Worm (Caenorhabditis elegans): ENCODE results near the gene M57.1.

Gene M57.1

DNA sequence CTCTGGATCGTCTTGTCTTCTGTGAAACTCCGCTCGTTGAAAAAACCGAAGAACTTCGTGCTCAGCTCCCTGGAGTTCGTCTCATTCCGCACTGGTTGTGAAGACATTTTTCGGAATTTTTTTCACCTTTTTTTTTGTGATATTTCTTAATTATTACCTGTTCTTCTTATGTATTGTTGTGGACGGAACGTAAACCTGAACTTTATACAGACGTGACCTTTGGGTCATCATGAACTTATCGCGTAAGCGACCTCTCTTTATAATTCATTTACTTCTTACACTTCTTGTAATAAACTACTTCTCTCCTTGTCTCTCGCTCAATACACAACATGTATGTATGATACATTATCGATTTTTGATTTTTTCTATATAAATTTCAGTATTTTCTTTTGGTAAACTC lies at the start of gene M57.1:
Gene M57.1, plus strand, starts transcription at position 301 of the 400 bp plus-strand sequence.
- no peak for TF ChIP-seq lin-11 (tag; optimal IDR thresholded peaks at IDR 0.05)
- TF ChIP-seq ceh-82 (tag; optimal IDR thresholded peaks at IDR 0.05) = no peak
- no peak for TF ChIP-seq mdl-1 (tag; optimal IDR thresholded peaks at IDR 0.05)
- TF ChIP-seq nhr-10 (tag; optimal IDR thresholded peaks at IDR 0.05) = no peak
- no peak for TF ChIP-seq nhr-12 (tag; optimal IDR thresholded peaks at IDR 0.05)
- no peak for TF ChIP-seq skn-1 (tag; optimal IDR thresholded peaks at IDR 0.05)

DNA sequence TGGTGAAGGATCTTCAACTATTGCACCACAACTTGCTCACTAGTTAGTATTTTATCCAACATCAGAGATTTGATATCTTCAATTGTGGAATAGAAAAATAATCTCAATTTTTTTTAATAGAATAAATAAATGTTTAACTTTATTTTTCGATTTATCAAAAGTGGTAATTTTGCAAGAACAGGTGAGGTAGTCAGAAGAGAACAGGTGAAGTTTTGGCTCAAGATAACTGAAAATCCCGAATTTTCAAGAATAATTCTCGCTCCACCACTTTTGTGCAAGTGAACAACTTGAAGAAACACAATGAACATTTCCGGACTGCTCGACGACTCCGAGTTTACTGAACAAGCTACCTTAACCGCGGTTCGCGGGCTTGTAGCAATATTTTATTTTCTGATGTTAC lies 40.8 kb upstream of the M57.1 start, which contains the start of gene srz-78:
Gene srz-78, plus strand, starts transcription at position 301 of the 400 bp plus-strand sequence.
- TF ChIP-seq nhr-12 (tag; optimal IDR thresholded peaks at IDR 0.05) (no peak), unc-55 (GFP tag; optimal IDR thresholded peaks at IDR 0.05) (no peak), elt-1 (tag; optimal IDR thresholded peaks at IDR 0.05) (no peak), unc-62 (GFP tag; optimal IDR thresholded peaks at IDR 0.05) (no peak), nhr-21 (tag; optimal IDR thresholded peaks at IDR 0.05) (no peak), alr-1 (tag; optimal IDR thresholded peaks at IDR 0.05) (no peak), crh-2 (tag; optimal IDR thresholded peaks at IDR 0.05) (no peak), mab-5 (tag; optimal IDR thresholded peaks at IDR 0.05) (no peak), dmd-4 (tag; optimal IDR thresholded peaks at IDR 0.05) (no peak), sma-3 (GFP tag; optimal IDR thresholded peaks at IDR 0.05) (no peak), aly-2 (tag; optimal IDR thresholded peaks at IDR 0.05) (no peak), sma-9 (GFP tag; optimal IDR thresholded peaks at IDR 0.05) (no peak), sma-9 (tag; optimal IDR thresholded peaks at IDR 0.05) (no peak), mbf-1 (tag; optimal IDR thresholded peaks at IDR 0.05) (no peak)

DNA sequence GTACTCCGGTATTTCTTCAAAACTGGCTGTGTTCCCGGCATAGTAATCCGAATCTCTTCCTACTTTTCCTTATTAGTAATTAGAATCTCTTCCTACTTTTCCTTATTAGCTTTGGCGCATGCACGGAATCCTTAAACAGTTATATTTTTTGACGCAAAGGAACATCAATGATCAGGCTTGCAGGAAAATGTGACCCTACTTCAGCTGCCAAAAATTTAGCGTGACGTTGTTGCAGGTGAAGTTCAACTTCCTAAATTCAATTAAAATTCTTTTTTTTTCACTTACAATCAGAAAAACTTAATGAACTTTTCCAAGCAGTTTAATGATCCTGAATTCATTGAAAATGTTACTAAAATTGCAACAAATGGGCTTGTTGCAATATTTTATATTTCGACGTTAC lies 39.0 kb upstream of the M57.1 start, which contains the start of gene srz-79:
Gene srz-79, plus strand, starts transcription at position 301 of the 400 bp plus-strand sequence.
- TF ChIP-seq C34F6.9 (tag; optimal IDR thresholded peaks at IDR 0.05) = no peak
- no peak for TF ChIP-seq ceh-82 (tag; optimal IDR thresholded peaks at IDR 0.05)
- TF ChIP-seq nhr-11 (tag; optimal IDR thresholded peaks at IDR 0.05) = no peak
- TF ChIP-seq snpc-4 (tag; optimal IDR thresholded peaks at IDR 0.05) = no peak
- TF ChIP-seq ceh-16 (tag; optimal IDR thresholded peaks at IDR 0.05) = no peak
- no peak for TF ChIP-seq crh-2 (tag; optimal IDR thresholded peaks at IDR 0.05)
- no peak for TF ChIP-seq lin-11 (tag; optimal IDR thresholded peaks at IDR 0.05)
- TF ChIP-seq sma-9 (GFP tag; optimal IDR thresholded peaks at IDR 0.05) = no peak
- TF ChIP-seq sma-9 (tag; optimal IDR thresholded peaks at IDR 0.05) = no peak
- no peak for TF ChIP-seq mbf-1 (tag; optimal IDR thresholded peaks at IDR 0.05)
- no peak for TF ChIP-seq nhr-10 (tag; optimal IDR thresholded peaks at IDR 0.05)
- no peak for TF ChIP-seq aly-2 (tag; optimal IDR thresholded peaks at IDR 0.05)
- TF ChIP-seq unc-55 (GFP tag; optimal IDR thresholded peaks at IDR 0.05) = no peak

DNA sequence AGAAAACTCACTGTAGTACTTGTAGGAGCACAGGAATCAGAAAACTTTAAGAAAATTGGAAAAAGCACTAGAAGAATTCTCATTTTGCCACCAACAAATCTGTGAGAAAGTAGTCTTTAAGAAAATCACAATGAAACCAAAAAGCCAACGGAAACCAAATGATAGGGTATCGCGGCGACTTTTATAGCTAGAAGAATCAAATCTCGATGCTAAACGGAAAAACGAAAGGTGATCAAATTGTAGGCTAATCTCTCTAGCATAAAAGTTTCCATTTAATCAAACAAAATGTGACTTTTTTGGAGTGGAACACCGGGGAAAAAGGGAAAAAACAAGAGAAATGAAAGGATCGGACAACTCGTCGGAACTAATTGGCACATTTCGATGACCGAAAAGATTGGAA lies 35.9 kb upstream of the M57.1 start, which contains the start of gene C09G12.17:
Gene C09G12.17, minus strand, starts transcription at position 101 of the 400 bp plus-strand sequence.
- TF ChIP-seq sem-4 (tag; optimal IDR thresholded peaks at IDR 0.05) = no peak

DNA sequence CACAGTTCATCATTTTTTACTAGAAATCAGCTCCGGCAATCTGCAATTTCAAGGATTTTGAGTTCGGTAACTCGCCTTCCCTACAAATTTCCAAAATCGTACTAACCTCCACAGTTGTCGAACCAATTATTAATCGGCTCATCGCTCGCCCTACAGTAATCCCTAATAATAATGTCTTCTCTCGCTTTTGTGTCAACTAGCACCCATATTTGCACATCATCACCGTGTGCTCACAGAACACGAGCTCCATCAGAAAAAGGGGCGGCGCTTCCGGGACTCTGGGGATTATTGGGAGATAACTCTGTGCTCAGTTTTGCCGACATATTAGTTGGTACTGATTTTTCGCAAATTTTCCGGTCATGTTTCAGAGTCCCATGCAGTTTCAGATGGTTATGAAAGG lies 34.4 kb upstream of the M57.1 start, which contains the start of gene ceh-53:
Gene ceh-53, plus strand, starts transcription at position 301 of the 400 bp plus-strand sequence.
- TF ChIP-seq ztf-4 (tag; optimal IDR thresholded peaks at IDR 0.05) (no peak), alr-1 (tag; optimal IDR thresholded peaks at IDR 0.05) (no peak), sma-9 (GFP tag; optimal IDR thresholded peaks at IDR 0.05) (no peak), sma-9 (tag; optimal IDR thresholded peaks at IDR 0.05) (no peak), fos-1 (tag; optimal IDR thresholded peaks at IDR 0.05) (no peak), mdl-1 (tag; optimal IDR thresholded peaks at IDR 0.05) (no peak), skn-1 (tag; optimal IDR thresholded peaks at IDR 0.05) (no peak), nhr-129 (tag; optimal IDR thresholded peaks at IDR 0.05) (no peak), nhr-77 (tag; optimal IDR thresholded peaks at IDR 0.05) (no peak), elt-1 (tag; optimal IDR thresholded peaks at IDR 0.05) (no peak), snpc-4 (tag; optimal IDR thresholded peaks at IDR 0.05) (no peak), ceh-82 (tag; optimal IDR thresholded peaks at IDR 0.05) (no peak), unc-39 (tag; optimal IDR thresholded peaks at IDR 0.05) (no peak), zag-1 (tag; optimal IDR thresholded peaks at IDR 0.05) (no peak), egl-27 (tag; optimal IDR thresholded peaks at IDR 0.05) (no peak), elt-3 (tag; optimal IDR thresholded peaks at IDR 0.05) (no peak)
